Fruit fly (Drosophila melanogaster) whole organism, adult: ENCODE data around the gene AsnS.

ENCODE experiments used
- CG11617 ChIP-seq: fragments of 200-800 bp; sonication (Bioruptor generic); optimal IDR thresholded peaks from 2 replicates; lab custom pipeline; 2017; ENCODE audit warnings: mild to moderate bottlenecking, missing biosample characterization, missing genetic modification reagents, missing genetic modification characterization
- CG12768 ChIP-seq: fragments of 200-800 bp; sonication (Bioruptor generic); optimal IDR thresholded peaks from 2 replicates; lab custom pipeline; 2017; ENCODE audit warnings: missing biosample characterization, missing genetic modification characterization, mild to moderate bottlenecking, moderate library complexity, missing genetic modification reagents
- CG14711 ChIP-seq: fragments of 200-800 bp; sonication (Bioruptor generic); optimal IDR thresholded peaks from 2 replicates; lab custom pipeline; 2018; ENCODE audit warnings: missing biosample characterization, mild to moderate bottlenecking, missing genetic modification characterization, moderate library complexity
- CG1620 ChIP-seq: fragments of 200-800 bp; sonication (Bioruptor generic); optimal IDR thresholded peaks from 2 replicates; lab custom pipeline; 2016; ENCODE audit warnings: missing biosample characterization, missing genetic modification characterization
- CG33017 ChIP-seq: fragments of 200-800 bp; sonication (Bioruptor generic); optimal IDR thresholded peaks from 2 replicates; lab custom pipeline; 2018; ENCODE audit warnings: missing biosample characterization, mild to moderate bottlenecking, missing genetic modification characterization, moderate library complexity
- CG5204 ChIP-seq: fragments of 200-800 bp; sonication (Bioruptor generic); optimal IDR thresholded peaks from 2 replicates; lab custom pipeline; 2016; ENCODE audit warnings: missing biosample characterization, missing genetic modification characterization
- CG7045 ChIP-seq: fragments of 200-800 bp; sonication (Bioruptor generic); optimal IDR thresholded peaks from 2 replicates; lab custom pipeline; 2017; ENCODE audit warnings: missing biosample characterization, mild to moderate bottlenecking, missing genetic modification characterization
- CG7101 ChIP-seq: fragments of 200-800 bp; sonication (Bioruptor generic); optimal IDR thresholded peaks from 2 replicates; lab custom pipeline; 2018; ENCODE audit warnings: missing biosample characterization, mild to moderate bottlenecking, missing genetic modification characterization, moderate library complexity
- Clk ChIP-seq: fragments of 200-800 bp; sonication (Bioruptor generic); optimal IDR thresholded peaks from 2 replicates; lab custom pipeline; 2017; ENCODE audit warnings: missing biosample characterization, missing genetic modification characterization
- Crg-1 ChIP-seq: fragments of 200-800 bp; sonication (Bioruptor generic); optimal IDR thresholded peaks from 2 replicates; lab custom pipeline; 2016; ENCODE audit warnings: missing biosample characterization, missing genetic modification characterization
- Hr96 ChIP-seq: fragments of 200-800 bp; sonication (Bioruptor generic); optimal IDR thresholded peaks from 2 replicates; lab custom pipeline; 2016; ENCODE audit warnings: missing biosample characterization, missing genetic modification characterization
- Mnt ChIP-seq: fragments of 200-800 bp; sonication (Bioruptor generic); optimal IDR thresholded peaks from 2 replicates; lab custom pipeline; 2016; ENCODE audit warnings: missing biosample characterization, mild to moderate bottlenecking, missing genetic modification characterization
- bab1 ChIP-seq: fragments of 200-800 bp; sonication (Bioruptor generic); optimal IDR thresholded peaks from 3 replicates; lab custom pipeline; 2019; ENCODE audit warnings: missing biosample characterization, mild to moderate bottlenecking, missing genetic modification characterization, moderate library complexity
- cic ChIP-seq: fragments of 200-800 bp; sonication (Bioruptor generic); optimal IDR thresholded peaks from 2 replicates; lab custom pipeline; 2017; ENCODE audit warnings: missing biosample characterization, mild to moderate bottlenecking, missing genetic modification characterization, moderate library complexity
- cnc ChIP-seq, 2 experiments: fragments of >200 bp; optimal IDR thresholded peaks; 2 replicates each; lab custom pipeline; 2017
- kay ChIP-seq: fragments of 200-800 bp; sonication (Bioruptor generic); peaks from one replicate; lab custom pipeline; 2016; ENCODE audit warnings: missing biosample characterization, missing genetic modification characterization, borderline replicate concordance
- ovo ChIP-seq: fragments of 200-800 bp; sonication (Bioruptor generic); optimal IDR thresholded peaks from 2 replicates; lab custom pipeline; 2016; ENCODE audit warnings: missing biosample characterization, missing genetic modification characterization
- pad ChIP-seq: fragments of 200-800 bp; sonication (Bioruptor generic); optimal IDR thresholded peaks from 3 replicates; lab custom pipeline; 2017; ENCODE audit warnings: missing biosample characterization, missing genetic modification characterization, mild to moderate bottlenecking, moderate library complexity, missing genetic modification reagents
- tj ChIP-seq: fragments of 200-800 bp; sonication (Bioruptor generic); optimal IDR thresholded peaks from 3 replicates; lab custom pipeline; 2017; ENCODE audit warnings: missing biosample characterization, mild to moderate bottlenecking, missing genetic modification characterization, moderate library complexity
- toe ChIP-seq: fragments of 200-800 bp; sonication (Bioruptor generic); optimal IDR thresholded peaks from 2 replicates; lab custom pipeline; 2016; ENCODE audit warnings: missing biosample characterization, missing genetic modification characterization

The AsnS gene

DNA sequence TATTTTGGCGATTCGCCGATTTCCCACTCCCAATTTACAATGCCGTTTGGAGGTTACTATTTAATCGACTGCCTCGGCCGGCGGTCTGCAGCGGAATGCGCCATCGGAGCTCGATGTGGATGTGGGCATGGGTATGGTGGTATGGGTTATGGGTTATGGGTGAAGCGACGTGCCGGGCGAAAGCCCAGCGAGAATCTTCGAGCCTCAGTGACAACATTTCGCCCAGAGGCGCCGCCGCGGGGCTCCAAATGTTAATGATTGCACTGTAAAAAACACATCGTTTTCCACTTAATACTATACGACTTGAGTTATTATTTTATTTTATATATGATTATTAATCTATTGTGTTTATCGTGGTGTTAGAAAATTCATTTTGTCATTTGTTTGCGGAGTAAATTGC lies 27.7 kb downstream of the AsnS start:
- TF ChIP-seq CG12768 (peak; percentile 48), Hr96 (no peak), tj (GFP tag; lab: Kevin White, UChicago) (no peak), Clk (no peak), kay (GFP tag; lab: Kevin White, UChicago) (peak; percentile 72), CG7045 (GFP tag; lab: Kevin White, UChicago) (no peak), CG1620 (GFP tag; lab: Kevin White, UChicago) (no peak)

DNA sequence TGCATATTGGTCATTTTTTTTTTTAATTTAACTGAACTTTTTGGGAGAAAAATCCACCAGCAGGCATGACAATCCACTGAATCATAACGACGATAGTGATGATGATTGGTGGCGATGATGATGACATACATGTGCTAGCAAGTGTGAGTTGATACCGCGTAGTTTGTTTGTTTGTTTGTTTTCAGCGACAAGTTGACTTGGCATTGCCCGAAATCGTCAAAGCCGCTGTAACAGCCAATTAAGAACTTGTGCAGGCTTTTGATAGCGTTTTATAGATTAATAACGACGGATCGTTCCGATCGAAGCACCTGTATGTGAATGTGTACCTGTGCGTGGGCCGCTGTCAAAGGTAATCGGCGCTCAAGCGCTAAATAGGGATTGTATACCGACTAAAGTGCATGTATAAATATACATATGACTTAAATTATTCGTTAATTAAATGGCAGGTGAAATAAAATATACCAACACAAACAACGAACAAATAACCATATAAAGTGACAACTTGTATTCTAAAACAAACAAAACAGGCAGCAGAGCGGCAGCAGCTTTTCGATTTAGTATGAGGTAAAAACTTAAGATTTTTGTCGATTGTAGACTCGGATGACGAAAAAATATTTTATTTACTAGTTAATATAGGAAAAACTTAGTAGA lies 28.5 kb downstream of the AsnS start:
- TF ChIP-seq cnc (optimal IDR thresholded peaks at IDR 0.05; lab: Kevin White, UChicago), result no peak
- TF ChIP-seq CG7101 (tag; lab: Kevin White, UChicago), result no peak
- no peak for TF ChIP-seq CG1620 (GFP tag; lab: Kevin White, UChicago)
- no peak for TF ChIP-seq CG5204 (GFP tag; lab: Kevin White, UChicago)
- TF ChIP-seq tj (GFP tag; lab: Kevin White, UChicago), result no peak
- peak; percentile 90 for TF ChIP-seq kay (GFP tag; lab: Kevin White, UChicago)

DNA sequence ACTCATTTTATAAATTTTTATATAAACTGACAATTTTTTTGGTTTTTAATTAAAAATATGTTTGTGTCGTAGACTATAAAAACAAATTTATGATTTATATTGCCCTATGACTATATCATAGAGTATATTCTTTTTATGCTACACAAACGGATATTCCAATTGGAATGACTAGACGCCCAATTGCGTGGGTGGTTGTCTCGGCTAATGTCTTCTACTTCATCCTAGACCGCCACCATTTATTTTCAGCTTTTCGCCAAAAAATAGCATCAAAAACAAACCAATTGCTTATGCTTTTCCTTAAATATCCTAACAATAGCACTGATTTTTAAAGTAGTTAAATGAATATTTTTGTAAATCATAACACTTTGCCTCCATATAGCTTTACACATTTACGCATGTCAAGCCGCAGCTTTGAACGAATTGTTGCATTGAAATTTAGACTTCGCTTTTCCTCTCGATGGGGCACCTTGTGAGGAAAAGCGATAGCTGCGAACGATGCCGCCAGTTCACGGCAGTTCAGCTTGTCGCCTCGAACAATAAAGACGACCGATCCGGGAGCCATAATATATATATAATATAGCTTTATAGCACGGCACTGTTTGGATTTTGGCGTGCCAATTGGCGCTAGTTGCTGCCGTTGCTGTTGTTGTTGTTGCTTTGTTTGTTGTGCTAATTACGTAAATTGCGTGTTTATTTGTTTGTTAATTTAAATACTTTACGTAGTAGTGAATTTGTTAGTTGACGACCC lies 29.3 kb downstream of the AsnS start:
- TF ChIP-seq toe (GFP tag; lab: Kevin White, UChicago), result peak; percentile 39
- TF ChIP-seq Mnt (GFP tag; lab: Kevin White, UChicago), result no peak

DNA sequence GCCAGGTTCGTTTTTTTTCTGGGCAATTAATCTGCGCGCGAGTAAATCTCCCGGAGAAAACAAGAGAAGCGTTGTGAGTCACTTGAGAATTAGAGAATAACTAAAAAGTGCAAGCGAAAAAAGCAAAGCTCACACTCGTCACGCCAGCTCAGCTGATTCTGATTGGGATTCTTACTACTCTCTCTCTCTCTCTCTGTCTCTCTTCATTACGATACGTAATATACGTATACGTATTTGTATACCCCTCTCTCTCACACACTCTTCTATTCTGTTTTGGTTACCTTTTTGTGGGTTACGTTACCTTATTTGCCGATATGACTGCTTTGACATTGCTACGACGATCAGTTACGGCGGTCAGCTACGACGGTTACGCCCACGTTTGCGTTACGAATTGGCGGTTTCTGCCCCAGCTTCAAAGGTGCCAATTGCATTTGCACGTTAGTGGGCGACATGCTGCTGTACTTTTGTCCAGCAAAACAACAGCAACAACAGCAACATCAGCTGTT lies 29.9 kb downstream of the AsnS start, which contains the start of the genes Targ1, CG10512 and Targ2:
Gene Targ1, minus strand, starts transcription at position 106 of the 506 bp plus-strand sequence.
Gene CG10512, plus strand, starts transcription at position 144 of the 506 bp plus-strand sequence.
Gene Targ2, minus strand, starts transcription at position 456 of the 506 bp plus-strand sequence.
- TF ChIP-seq Mnt (GFP tag; lab: Kevin White, UChicago) (peak; percentile 54), CG33017 (tag; lab: Kevin White, UChicago) (peak; percentile 28), bab1 (GFP tag; lab: Kevin White, UChicago) (peak; percentile 49), tj (GFP tag; lab: Kevin White, UChicago) (peak; percentile 63), CG1620 (GFP tag; lab: Kevin White, UChicago) (no peak), Hr96 (no peak), CG12768 (no peak), cnc (optimal IDR thresholded peaks at IDR 0.05; lab: Kevin White, UChicago) (no peak), CG11617 (GFP tag; lab: Kevin White, UChicago) (peak; percentile 44), cic (GFP tag; lab: Kevin White, UChicago) (peak; percentile 72), kay (GFP tag; lab: Kevin White, UChicago) (peak; percentile 94), ovo (no peak), toe (GFP tag; lab: Kevin White, UChicago) (peak; percentile 10)

DNA sequence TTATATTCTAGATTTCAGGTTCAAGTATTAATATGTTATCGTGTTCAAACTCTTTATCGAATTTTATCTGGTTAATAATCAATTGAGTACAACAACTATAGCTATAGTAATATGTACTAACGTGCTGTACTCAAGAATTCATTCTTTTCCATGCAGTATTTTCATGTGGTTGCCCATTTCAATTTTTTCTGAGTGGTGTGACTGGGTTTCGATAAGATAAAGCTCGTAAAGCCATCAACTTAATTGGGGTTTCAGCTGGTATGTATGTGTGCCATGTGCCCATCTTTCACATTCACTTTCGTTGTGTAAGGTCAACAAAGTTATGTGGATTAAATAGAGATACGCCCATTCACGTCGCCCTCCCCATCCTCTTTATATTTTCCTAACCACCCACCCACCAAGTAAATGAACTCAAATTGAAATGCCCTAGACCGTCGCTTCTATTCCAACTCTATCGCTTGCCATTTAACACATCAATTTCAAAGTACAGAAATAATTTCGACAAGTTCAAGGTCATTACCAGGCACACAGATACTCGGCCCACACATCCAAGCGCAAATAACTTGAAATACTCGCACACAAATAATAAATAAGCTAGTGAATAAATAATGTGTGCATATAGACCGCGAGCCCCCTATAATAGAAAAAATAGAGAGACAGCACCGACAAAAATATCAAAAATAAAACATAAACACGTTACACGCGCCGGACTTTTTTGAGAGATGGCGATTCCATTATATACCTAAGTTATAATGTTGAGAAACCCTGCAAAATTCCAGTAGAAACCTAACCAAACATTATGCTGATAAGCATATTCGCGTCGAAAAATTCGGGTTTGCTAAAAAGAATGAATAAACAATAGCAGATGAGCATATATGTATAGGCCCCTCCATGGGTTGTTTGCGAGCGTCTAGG lies 31.9 kb downstream of the AsnS start:
- TF ChIP-seq CG7045 (GFP tag; lab: Kevin White, UChicago) (no peak), CG7101 (tag; lab: Kevin White, UChicago) (peak; percentile 6), toe (GFP tag; lab: Kevin White, UChicago) (no peak), tj (GFP tag; lab: Kevin White, UChicago) (peak; percentile 81), CG11617 (GFP tag; lab: Kevin White, UChicago) (no peak), CG12768 (peak; percentile 21), bab1 (GFP tag; lab: Kevin White, UChicago) (no peak)

DNA sequence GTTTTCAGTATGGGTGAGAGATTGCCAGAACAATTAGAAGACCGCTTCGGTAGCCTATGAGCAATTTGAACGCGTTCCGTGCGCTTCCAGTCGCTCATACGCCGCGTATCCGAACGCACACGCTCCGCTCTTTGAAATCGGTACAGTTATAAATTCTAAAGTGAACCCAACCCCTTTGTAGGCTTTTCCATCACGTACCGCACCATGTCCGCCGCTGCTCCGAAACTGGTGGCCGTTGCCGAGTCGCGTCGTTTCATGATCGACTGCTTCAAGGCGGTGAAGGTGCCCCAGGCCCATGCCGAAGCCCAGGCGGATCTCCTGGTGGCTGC lies 32.5 kb downstream of the AsnS start:
- TF ChIP-seq toe (GFP tag; lab: Kevin White, UChicago) (no peak), CG7101 (tag; lab: Kevin White, UChicago) (no peak), CG33017 (tag; lab: Kevin White, UChicago) (no peak), CG11617 (GFP tag; lab: Kevin White, UChicago) (no peak), CG1620 (GFP tag; lab: Kevin White, UChicago) (no peak)

DNA sequence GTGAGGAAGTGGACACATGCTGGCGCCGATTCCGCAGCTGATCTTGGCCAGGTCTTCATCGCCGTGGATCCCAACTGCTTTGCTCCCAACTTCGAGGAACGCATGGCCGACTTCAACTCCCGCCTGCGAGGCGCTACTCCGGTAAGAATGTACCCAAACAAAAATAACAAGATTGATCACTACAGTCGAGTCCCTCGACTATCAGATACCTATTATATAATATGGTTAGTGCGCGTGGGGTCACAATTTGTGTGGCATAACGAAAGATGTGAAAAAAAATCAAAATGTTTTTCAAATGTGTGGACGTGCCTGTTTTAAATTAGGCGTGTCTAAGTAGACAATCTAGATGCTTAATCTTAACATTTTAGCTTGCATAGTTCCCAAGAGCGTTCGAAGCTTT lies 33.6 kb downstream of the AsnS start:
- TF ChIP-seq bab1 (GFP tag; lab: Kevin White, UChicago) (no peak), pad (GFP tag; lab: Kevin White, UChicago) (no peak), cic (GFP tag; lab: Kevin White, UChicago) (no peak), kay (GFP tag; lab: Kevin White, UChicago) (no peak), Crg-1 (GFP tag; lab: Kevin White, UChicago) (no peak), CG5204 (GFP tag; lab: Kevin White, UChicago) (no peak), cnc (optimal IDR thresholded peaks at IDR 0.05; lab: Kevin White, UChicago) (no peak), CG7101 (tag; lab: Kevin White, UChicago) (no peak), toe (GFP tag; lab: Kevin White, UChicago) (no peak), Mnt (GFP tag; lab: Kevin White, UChicago) (no peak), Hr96 (no peak), CG11617 (GFP tag; lab: Kevin White, UChicago) (no peak), CG14711 (tag; lab: Kevin White, UChicago) (no peak), CG12768 (no peak), CG7045 (GFP tag; lab: Kevin White, UChicago) (no peak), CG33017 (tag; lab: Kevin White, UChicago) (no peak), tj (GFP tag; lab: Kevin White, UChicago) (no peak), ovo (no peak), Clk (no peak)
